Fruit fly (Drosophila melanogaster) whole organism, embryonic: ENCODE results near the gene Capr.

Experiments
- BtbVII ChIP-seq: fragments of 200-800 bp; sonication (Bioruptor generic); optimal IDR thresholded peaks from 3 replicates; lab custom pipeline; 2017; ENCODE audit warnings: missing biosample characterization, mild to moderate bottlenecking, missing genetic modification characterization
- Bteb2 ChIP-seq: fragments of 200-800 bp; sonication (Bioruptor generic); optimal IDR thresholded peaks from 2 replicates; lab custom pipeline; 2016; ENCODE audit warnings: missing biosample characterization, missing genetic modification characterization
- CG10267 ChIP-seq: fragments of 200-800 bp; sonication (Bioruptor generic); optimal IDR thresholded peaks from 2 replicates; lab custom pipeline; 2018; ENCODE audit warnings: missing biosample characterization, mild to moderate bottlenecking, missing genetic modification characterization, moderate library complexity
- CG10979 ChIP-seq: fragments of 200-800 bp; sonication (Bioruptor generic); optimal IDR thresholded peaks from 2 replicates; lab custom pipeline; 2018; ENCODE audit warnings: missing biosample characterization, mild to moderate bottlenecking, missing genetic modification characterization, moderate library complexity
- CG11093 ChIP-seq: fragments of 200-800 bp; sonication (Bioruptor generic); IDR thresholded peaks from 3 replicates; pipeline ENCODE4 v1.3.6; 2022; ENCODE audit warnings: missing biosample characterization, missing genetic modification characterization
- CG11696 ChIP-seq: fragments of 200-800 bp; sonication (Bioruptor generic); IDR thresholded peaks from 2 replicates; pipeline ENCODE4 v1.3.6; 2022; ENCODE audit warnings: missing biosample characterization, missing genetic modification characterization
- CG12744 ChIP-seq: fragments of 200-800 bp; sonication (Bioruptor generic); optimal IDR thresholded peaks from 2 replicates; lab custom pipeline; 2016; ENCODE audit warnings: missing biosample characterization, missing genetic modification characterization
- CG15073 ChIP-seq: fragments of 200-800 bp; sonication (Bioruptor generic); optimal IDR thresholded peaks from 2 replicates; lab custom pipeline; 2016; ENCODE audit warnings: missing biosample characterization, missing genetic modification characterization
- CG1602 ChIP-seq: fragments of 200-800 bp; sonication (Bioruptor generic); optimal IDR thresholded peaks from 3 replicates; lab custom pipeline; 2016; ENCODE audit warnings: missing biosample characterization, missing genetic modification characterization
- CG1603 ChIP-seq: fragments of 200-800 bp; sonication (Bioruptor generic); optimal IDR thresholded peaks from 2 replicates; lab custom pipeline; 2019; ENCODE audit warnings: missing biosample characterization, mild to moderate bottlenecking, missing genetic modification characterization, moderate library complexity
- CG16813 ChIP-seq: fragments of 200-800 bp; sonication (Bioruptor generic); IDR thresholded peaks from 3 replicates; pipeline ENCODE4 v1.3.6; 2022; ENCODE audit warnings: missing biosample characterization, missing genetic modification characterization; ENCODE audit not compliant: partially characterized antibody
- CG18619 ChIP-seq: fragments of 200-800 bp; sonication (Bioruptor generic); optimal IDR thresholded peaks from 3 replicates; lab custom pipeline; 2017; ENCODE audit warnings: missing biosample characterization, mild to moderate bottlenecking, missing genetic modification characterization
- CG18764 ChIP-seq: fragments of 200-800 bp; sonication (Bioruptor generic); optimal IDR thresholded peaks from 3 replicates; lab custom pipeline; 2016; ENCODE audit warnings: missing biosample characterization, missing genetic modification characterization
- CG2120 ChIP-seq: fragments of 200-800 bp; sonication (Bioruptor generic); optimal IDR thresholded peaks from 3 replicates; lab custom pipeline; 2016; ENCODE audit warnings: missing biosample characterization, missing genetic modification characterization
- CG30403 ChIP-seq: fragments of 200-800 bp; sonication (Bioruptor generic); optimal IDR thresholded peaks from 3 replicates; lab custom pipeline; 2016; ENCODE audit warnings: missing biosample characterization, missing genetic modification characterization
- CG33213 ChIP-seq: fragments of 200-800 bp; sonication (Bioruptor generic); optimal IDR thresholded peaks from 3 replicates; lab custom pipeline; 2016; ENCODE audit warnings: missing biosample characterization, missing genetic modification characterization
- CG3838 ChIP-seq: fragments of 200-800 bp; sonication (Bioruptor generic); optimal IDR thresholded peaks from 3 replicates; lab custom pipeline; 2016; ENCODE audit warnings: missing biosample characterization, missing genetic modification characterization
- CG4282 ChIP-seq: fragments of 200-800 bp; sonication (Bioruptor generic); optimal IDR thresholded peaks from 2 replicates; lab custom pipeline; 2016; ENCODE audit warnings: missing biosample characterization, missing genetic modification characterization
- CG8478 ChIP-seq: fragments of >200 bp; optimal IDR thresholded peaks from 2 replicates; lab custom pipeline; 2018
- CG8944 ChIP-seq: fragments of 200-800 bp; sonication (Bioruptor generic); optimal IDR thresholded peaks from 3 replicates; lab custom pipeline; 2016; ENCODE audit warnings: missing biosample characterization, missing genetic modification characterization
- CG9727 ChIP-seq: fragments of 200-800 bp; sonication (Bioruptor generic); optimal IDR thresholded peaks from 3 replicates; lab custom pipeline; 2017; ENCODE audit warnings: missing biosample characterization, mild to moderate bottlenecking, missing genetic modification characterization
- Dek ChIP-seq: fragments of 200-800 bp; sonication (Bioruptor generic); optimal IDR thresholded peaks from 3 replicates; lab custom pipeline; 2019; ENCODE audit warnings: missing biosample characterization, mild to moderate bottlenecking, missing genetic modification characterization, moderate library complexity
- Dip2 ChIP-seq: fragments of 200-800 bp; sonication (Bioruptor generic); IDR thresholded peaks from 2 replicates; pipeline ENCODE4 v1.3.6; 2022; ENCODE audit warnings: missing biosample characterization, missing genetic modification characterization
- Dref ChIP-seq: fragments of 200-800 bp; sonication (Bioruptor generic); IDR thresholded peaks from 2 replicates; pipeline ENCODE4 v1.3.6; 2022; ENCODE audit warnings: missing biosample characterization, missing genetic modification characterization
- H2.0 ChIP-seq: fragments of 200-800 bp; sonication (Bioruptor generic); IDR thresholded peaks from 2 replicates; pipeline ENCODE4 v1.3.6; 2022; ENCODE audit warnings: missing biosample characterization, missing genetic modification characterization
- HmgD ChIP-seq: fragments of 200-800 bp; sonication (Bioruptor generic); optimal IDR thresholded peaks from 3 replicates; lab custom pipeline; 2016; ENCODE audit warnings: missing biosample characterization, missing genetic modification characterization
- Hr3 ChIP-seq: fragments of 200-800 bp; sonication (Bioruptor generic); optimal IDR thresholded peaks from 3 replicates; lab custom pipeline; 2016; ENCODE audit warnings: missing biosample characterization, missing genetic modification characterization
- Pdp1 ChIP-seq, 2 experiments: fragments of 200-800 bp; sonication (Bioruptor generic); optimal IDR thresholded peaks; 3 replicates each; lab custom pipeline; 2016; ENCODE audit warnings: missing biosample characterization in 2 of 2, missing genetic modification characterization in 2 of 2, mild to moderate bottlenecking in 1 of 2, moderate library complexity in 1 of 2
- Rx ChIP-seq: fragments of 200-800 bp; sonication (Bioruptor generic); IDR thresholded peaks from 2 replicates; pipeline ENCODE4 v1.3.6; 2022; ENCODE audit warnings: missing biosample characterization, missing genetic modification characterization
- Side ChIP-seq: fragments of 200-800 bp; sonication (Bioruptor generic); optimal IDR thresholded peaks from 2 replicates; lab custom pipeline; 2016; ENCODE audit warnings: missing biosample characterization, missing genetic modification characterization
- ab ChIP-seq: fragments of 200-800 bp; sonication (Bioruptor generic); optimal IDR thresholded peaks from 2 replicates; lab custom pipeline; 2016; ENCODE audit warnings: missing biosample characterization, missing genetic modification characterization
- abd-A ChIP-seq: fragments of 200-800 bp; sonication (Bioruptor generic); optimal IDR thresholded peaks from 3 replicates; lab custom pipeline; 2019; ENCODE audit warnings: missing biosample characterization, mild to moderate bottlenecking, missing genetic modification characterization, moderate library complexity
- ac ChIP-seq: fragments of 200-800 bp; sonication (Bioruptor generic); optimal IDR thresholded peaks from 3 replicates; lab custom pipeline; 2017; ENCODE audit warnings: missing biosample characterization, mild to moderate bottlenecking, missing genetic modification characterization
- amos ChIP-seq: fragments of 200-800 bp; sonication (Bioruptor generic); IDR thresholded peaks from 2 replicates; pipeline ENCODE4 v1.3.6; 2022; ENCODE audit warnings: missing biosample characterization, missing genetic modification characterization; ENCODE audit not compliant: partially characterized antibody
- az2 ChIP-seq: fragments of 200-800 bp; sonication (Bioruptor generic); optimal IDR thresholded peaks from 3 replicates; lab custom pipeline; 2016; ENCODE audit warnings: missing biosample characterization, missing genetic modification characterization
- bab2 ChIP-seq: fragments of 200-800 bp; sonication (Bioruptor generic); optimal IDR thresholded peaks from 2 replicates; lab custom pipeline; 2016; ENCODE audit warnings: missing biosample characterization, missing genetic modification characterization
- bowl ChIP-seq: fragments of 200-800 bp; sonication (Bioruptor generic); IDR thresholded peaks from 2 replicates; pipeline ENCODE4 v1.3.6; 2022; ENCODE audit warnings: missing biosample characterization, missing genetic modification characterization
- cato ChIP-seq: fragments of 200-800 bp; sonication (Bioruptor generic); optimal IDR thresholded peaks from 2 replicates; lab custom pipeline; 2016; ENCODE audit warnings: missing biosample characterization, missing genetic modification characterization, borderline replicate concordance
- chn ChIP-seq: fragments of 200-800 bp; sonication (Bioruptor generic); optimal IDR thresholded peaks from 2 replicates; lab custom pipeline; 2016; ENCODE audit warnings: missing biosample characterization, missing genetic modification characterization
- dati ChIP-seq: fragments of 200-800 bp; sonication (Bioruptor generic); IDR thresholded peaks from 2 replicates; pipeline ENCODE4 v1.3.6; 2022; ENCODE audit warnings: missing biosample characterization, missing genetic modification characterization
- disco-r ChIP-seq: fragments of 200-800 bp; sonication (Bioruptor generic); optimal IDR thresholded peaks from 2 replicates; lab custom pipeline; 2016; ENCODE audit warnings: missing biosample characterization, missing genetic modification characterization
- dysf ChIP-seq: fragments of 200-800 bp; sonication (Bioruptor generic); IDR thresholded peaks from 3 replicates; pipeline ENCODE4 v1.3.6; 2022; ENCODE audit warnings: missing biosample characterization, missing genetic modification characterization
- grau ChIP-seq: fragments of 200-800 bp; optimal IDR thresholded peaks from 3 replicates; lab custom pipeline; 2019; ENCODE audit warnings: missing biosample characterization, mild to moderate bottlenecking, missing genetic modification characterization, moderate library complexity
- ham ChIP-seq: fragments of 200-800 bp; sonication (Bioruptor generic); IDR thresholded peaks from 2 replicates; pipeline ENCODE4 v1.3.6; 2022; ENCODE audit warnings: missing biosample characterization, missing genetic modification characterization
- ken ChIP-seq: fragments of 200-800 bp; sonication (Bioruptor generic); IDR thresholded peaks from 3 replicates; pipeline ENCODE4 v1.3.6; 2022; ENCODE audit warnings: missing biosample characterization, missing genetic modification characterization
- knrl ChIP-seq: fragments of 200-800 bp; sonication (Bioruptor generic); IDR thresholded peaks from 3 replicates; pipeline ENCODE4 v1.3.6; 2022; ENCODE audit warnings: missing biosample characterization, missing genetic modification characterization; ENCODE audit not compliant: partially characterized antibody
- nmo ChIP-seq: fragments of 200-800 bp; sonication (Bioruptor generic); optimal IDR thresholded peaks from 2 replicates; lab custom pipeline; 2018; ENCODE audit warnings: missing biosample characterization, mild to moderate bottlenecking, missing genetic modification characterization, moderate library complexity
- phol ChIP-seq: fragments of 200-800 bp; sonication (Bioruptor generic); optimal IDR thresholded peaks from 3 replicates; lab custom pipeline; 2018; ENCODE audit warnings: missing biosample characterization, mild to moderate bottlenecking, missing genetic modification characterization, moderate library complexity
- sc ChIP-seq, 3 experiments: fragments of >200 bp in 2 of 3; fragments of 200-800 bp in 1 of 3; sonication (Bioruptor generic) in 1 of 3; optimal IDR thresholded peaks; 2 replicates in 2 of 3; 3 replicates in 1 of 3; lab custom pipeline; 2017; ENCODE audit warnings: mild to moderate bottlenecking in 1 of 3, missing biosample characterization in 1 of 3, missing genetic modification characterization in 1 of 3, missing genetic modification reagents in 1 of 3
- slbo ChIP-seq: fragments of 200-800 bp; sonication (Bioruptor generic); IDR thresholded peaks from 2 replicates; pipeline ENCODE4 v1.3.6; 2022; ENCODE audit warnings: missing biosample characterization, missing genetic modification characterization
- tup ChIP-seq: fragments of 200-800 bp; sonication (Bioruptor generic); optimal IDR thresholded peaks from 2 replicates; lab custom pipeline; 2016; ENCODE audit warnings: missing biosample characterization, mild to moderate bottlenecking, missing genetic modification characterization, moderate library complexity
- wor ChIP-seq: fragments of 200-800 bp; sonication (Bioruptor generic); IDR thresholded peaks from 2 replicates; pipeline ENCODE4 v1.3.6; 2022; ENCODE audit warnings: missing biosample characterization, missing genetic modification characterization
- z ChIP-seq: fragments of 200-800 bp; sonication (Bioruptor generic); IDR thresholded peaks from 3 replicates; pipeline ENCODE4 v1.3.6; 2022; ENCODE audit warnings: missing biosample characterization, missing genetic modification characterization

The Capr gene

dm6 chr3L:18622422-18622739 lies 50.7 kb downstream of the Capr start, which contains the start of gene bora (continued):
- TF ChIP-seq tup (no peak), phol (tag; lab: Kevin White, UChicago) (peak; percentile 38), ken (GFP tag; lab: Robert Waterston, UW) (no peak), wor (GFP tag; lab: Robert Waterston, UW) (no peak), CG12744 (GFP tag; lab: Kevin White, UChicago) (no peak), CG33213 (GFP tag; lab: Kevin White, UChicago) (no peak), CG9727 (GFP tag; lab: Kevin White, UChicago) (no peak), CG3838 (GFP tag; lab: Kevin White, UChicago) (no peak), sc (optimal IDR thresholded peaks at IDR 0.05; lab: Kevin White, UChicago) (no peak), sc (GFP tag; optimal IDR thresholded peaks at IDR 0.05; lab: Kevin White, UChicago) (no peak), disco-r (GFP tag; lab: Kevin White, UChicago) (no peak), Rx (GFP tag; lab: Robert Waterston, UW) (0 out of 2 replicates have a peak, but pooled peaks have one; percentile 9), slbo (no peak), ab (GFP tag; lab: Kevin White, UChicago) (no peak), Hr3 (no peak), Dip2 (GFP tag; lab: Robert Waterston, UW) (no peak), amos (GFP tag; lab: Robert Waterston, UW) (no peak), CG15073 (no peak), CG18619 (GFP tag; lab: Kevin White, UChicago) (no peak), dysf (GFP tag; lab: Robert Waterston, UW) (no peak), nmo (GFP tag; lab: Kevin White, UChicago) (peak; percentile 16), CG16813 (GFP tag; lab: Robert Waterston, UW) (peak; percentile 24; the same call in 1 of the 3 replicates), CG10979 (no peak), CG4282 (no peak), ham (GFP tag; lab: Robert Waterston, UW) (no peak), az2 (GFP tag; lab: Kevin White, UChicago) (no peak), bowl (GFP tag; lab: Robert Waterston, UW) (no peak), CG30403 (peak; percentile 14), Dek (tag; lab: Kevin White, UChicago) (no peak), dati (GFP tag; lab: Robert Waterston, UW) (no peak), abd-A (no peak), grau (no peak), CG8944 (GFP tag; lab: Kevin White, UChicago) (peak; percentile 24), z (GFP tag; lab: Robert Waterston, UW) (no peak), Dref (GFP tag; lab: Robert Waterston, UW) (peak; percentile 61), CG18764 (GFP tag; lab: Kevin White, UChicago) (no peak), bab2 (no peak), CG2120 (no peak), Side (no peak), HmgD (GFP tag; lab: Kevin White, UChicago) (no peak), ac (no peak), chn (GFP tag; lab: Kevin White, UChicago) (no peak), CG11696 (no peak), CG11093 (no peak), H2.0 (GFP tag; lab: Robert Waterston, UW) (no peak), Bteb2 (GFP tag; lab: Kevin White, UChicago) (no peak), knrl (GFP tag; lab: Robert Waterston, UW) (0 out of 3 replicates have a peak, but pooled peaks have one; percentile 29), BtbVII (GFP tag; lab: Kevin White, UChicago) (no peak), cato (GFP tag; lab: Kevin White, UChicago) (no peak), CG10267 (peak; percentile 88), CG1603 (tag; lab: Kevin White, UChicago) (peak; percentile 1), CG8478 (lab: Kevin White, UChicago) (no peak), Pdp1 (GFP tag; optimal IDR thresholded peaks at IDR 0.05; lab: Kevin White, UChicago) (peak in 1 of 2 experiments; percentile 20), CG1602 (GFP tag; lab: Kevin White, UChicago) (no peak)
